Worm (Caenorhabditis elegans): ENCODE data around the gene gpa-9.
A peak's percentile ranks its signal among the peaks of the same experiment; 100 is the strongest.

The gpa-9 gene

ce11 chrV:12635218-12635617 is 13.9 kb downstream of the gpa-9 start:
- TF ChIP-seq lin-13 (tag; optimal IDR thresholded peaks at IDR 0.05) (no peak), sptf-1 (tag; optimal IDR thresholded peaks at IDR 0.05) (no peak), elt-3 (tag; optimal IDR thresholded peaks at IDR 0.05) (no peak), nhr-28 (tag; optimal IDR thresholded peaks at IDR 0.05) (no peak), blmp-1 (tag; optimal IDR thresholded peaks at IDR 0.05) (no peak), zip-8 (tag; optimal IDR thresholded peaks at IDR 0.05) (no peak), mab-5 (tag; optimal IDR thresholded peaks at IDR 0.05) (no peak), elt-1 (tag; optimal IDR thresholded peaks at IDR 0.05; ENCODE audit: borderline replicate concordance, insufficient read depth) (no peak), ham-2 (GFP tag; optimal IDR thresholded peaks at IDR 0.05) (no peak), pha-4 (tag; optimal IDR thresholded peaks at IDR 0.05) (no peak), lin-32 (GFP tag; optimal IDR thresholded peaks at IDR 0.05) (no peak), nhr-237 (tag; optimal IDR thresholded peaks at IDR 0.05) (no peak), unc-62 (GFP tag; optimal IDR thresholded peaks at IDR 0.05) (no peak), ztf-11 (tag; optimal IDR thresholded peaks at IDR 0.05) (no peak), ceh-43 (GFP tag; optimal IDR thresholded peaks at IDR 0.05) (no peak), nhr-12 (tag; optimal IDR thresholded peaks at IDR 0.05) (no peak), drap-1 (GFP tag; optimal IDR thresholded peaks at IDR 0.05) (no peak), mls-2 (tag; optimal IDR thresholded peaks at IDR 0.05) (no peak), tbx-8 (GFP tag; optimal IDR thresholded peaks at IDR 0.05) (no peak), bed-3 (GFP tag; optimal IDR thresholded peaks at IDR 0.05) (no peak)

ce11 chrV:12634746-12635145 is 14.4 kb downstream of the gpa-9 start:
- TF ChIP-seq nhr-2 (tag; optimal IDR thresholded peaks at IDR 0.05) = no peak
- no peak for TF ChIP-seq lsy-2 (tag; optimal IDR thresholded peaks at IDR 0.05)
- no peak for TF ChIP-seq ceh-39 (tag; optimal IDR thresholded peaks at IDR 0.05)
- no peak for TF ChIP-seq mls-2 (tag; optimal IDR thresholded peaks at IDR 0.05)
- TF ChIP-seq nhr-12 (tag; optimal IDR thresholded peaks at IDR 0.05) = no peak
- TF ChIP-seq ceh-43 (GFP tag; optimal IDR thresholded peaks at IDR 0.05) = no peak
- TF ChIP-seq blmp-1 (tag; optimal IDR thresholded peaks at IDR 0.05) = no peak
- no peak for TF ChIP-seq sem-2 (GFP tag; optimal IDR thresholded peaks at IDR 0.05)
- no peak for TF ChIP-seq lin-13 (tag; optimal IDR thresholded peaks at IDR 0.05)
- no peak for TF ChIP-seq nhr-237 (tag; optimal IDR thresholded peaks at IDR 0.05)
- no peak for TF ChIP-seq drap-1 (GFP tag; optimal IDR thresholded peaks at IDR 0.05)
- no peak for TF ChIP-seq mep-1 (tag; optimal IDR thresholded peaks at IDR 0.05)
- no peak for TF ChIP-seq unc-39 (tag; optimal IDR thresholded peaks at IDR 0.05)
- no peak for TF ChIP-seq mab-5 (tag; optimal IDR thresholded peaks at IDR 0.05)
- no peak for TF ChIP-seq elt-1 (tag; optimal IDR thresholded peaks at IDR 0.05; ENCODE audit: borderline replicate concordance, insufficient read depth)
- no peak for TF ChIP-seq snpc-4 (tag; optimal IDR thresholded peaks at IDR 0.05)
- no peak for TF ChIP-seq ztf-11 (tag; optimal IDR thresholded peaks at IDR 0.05)

- TF ChIP-seq sptf-1 (tag; optimal IDR thresholded peaks at IDR 0.05) (no peak), snpc-4 (tag; optimal IDR thresholded peaks at IDR 0.05) (no peak), unc-39 (tag; optimal IDR thresholded peaks at IDR 0.05) (no peak), lin-32 (GFP tag; optimal IDR thresholded peaks at IDR 0.05) (no peak), pha-4 (tag; optimal IDR thresholded peaks at IDR 0.05) (no peak), mab-5 (tag; optimal IDR thresholded peaks at IDR 0.05) (no peak), elt-3 (tag; optimal IDR thresholded peaks at IDR 0.05) (no peak), ceh-39 (tag; optimal IDR thresholded peaks at IDR 0.05) (no peak), nhr-76 (tag; optimal IDR thresholded peaks at IDR 0.05) (no peak), nhr-12 (tag; optimal IDR thresholded peaks at IDR 0.05) (no peak), drap-1 (GFP tag; optimal IDR thresholded peaks at IDR 0.05) (no peak), bed-3 (GFP tag; optimal IDR thresholded peaks at IDR 0.05) (no peak), ces-1 (GFP tag; optimal IDR thresholded peaks at IDR 0.05) (no peak), mls-2 (tag; optimal IDR thresholded peaks at IDR 0.05) (no peak), zip-8 (tag; optimal IDR thresholded peaks at IDR 0.05) (no peak), ztf-11 (tag; optimal IDR thresholded peaks at IDR 0.05) (no peak), nhr-2 (tag; optimal IDR thresholded peaks at IDR 0.05) (no peak), flh-1 (GFP tag; optimal IDR thresholded peaks at IDR 0.05) (no peak)
Measured at ce11 chrV:12634050-12634449, 15.1 kb downstream of the gpa-9 start.

- TF ChIP-seq blmp-1 (tag; optimal IDR thresholded peaks at IDR 0.05) = no peak
- TF ChIP-seq mep-1 (tag; optimal IDR thresholded peaks at IDR 0.05) = no peak
- TF ChIP-seq flh-1 (GFP tag; optimal IDR thresholded peaks at IDR 0.05) = peak; percentile 19
- TF ChIP-seq snpc-4 (tag; optimal IDR thresholded peaks at IDR 0.05) = no peak
- no peak for TF ChIP-seq unc-120 (tag; optimal IDR thresholded peaks at IDR 0.05; ENCODE audit: poor library complexity, severe bottlenecking)
- no peak for TF ChIP-seq M03D4.4 (tag; optimal IDR thresholded peaks at IDR 0.05)
- no peak for TF ChIP-seq nhr-12 (tag; optimal IDR thresholded peaks at IDR 0.05)
- no peak for TF ChIP-seq lin-32 (GFP tag; optimal IDR thresholded peaks at IDR 0.05)
Measured at ce11 chrV:12633046-12633445, 16.1 kb downstream of the gpa-9 start.
